Worm (Caenorhabditis elegans) whole organism, L4/young adult: ENCODE results near the gene chtb-1.

Experiments used
- W03F9.2 ChIP-seq: fragments of 150-350 bp; optimal IDR thresholded peaks from 2 replicates; lab custom pipeline; 2014; ENCODE audit warnings: missing biosample characterization, missing genetic modification characterization
- dao-5 ChIP-seq: sonication (generic microtip); optimal IDR thresholded peaks from 2 replicates; lab custom pipeline; 2016; ENCODE audit warnings: missing genotype, missing genetic modification characterization, moderate library complexity, missing compliant biosample characterization
- him-1 ChIP-seq: sonication (generic microtip); optimal IDR thresholded peaks from 2 replicates; lab custom pipeline; 2016; ENCODE audit warnings: missing genotype, missing genetic modification reagents, missing genetic modification characterization, missing compliant biosample characterization

Gene chtb-1

DNA sequence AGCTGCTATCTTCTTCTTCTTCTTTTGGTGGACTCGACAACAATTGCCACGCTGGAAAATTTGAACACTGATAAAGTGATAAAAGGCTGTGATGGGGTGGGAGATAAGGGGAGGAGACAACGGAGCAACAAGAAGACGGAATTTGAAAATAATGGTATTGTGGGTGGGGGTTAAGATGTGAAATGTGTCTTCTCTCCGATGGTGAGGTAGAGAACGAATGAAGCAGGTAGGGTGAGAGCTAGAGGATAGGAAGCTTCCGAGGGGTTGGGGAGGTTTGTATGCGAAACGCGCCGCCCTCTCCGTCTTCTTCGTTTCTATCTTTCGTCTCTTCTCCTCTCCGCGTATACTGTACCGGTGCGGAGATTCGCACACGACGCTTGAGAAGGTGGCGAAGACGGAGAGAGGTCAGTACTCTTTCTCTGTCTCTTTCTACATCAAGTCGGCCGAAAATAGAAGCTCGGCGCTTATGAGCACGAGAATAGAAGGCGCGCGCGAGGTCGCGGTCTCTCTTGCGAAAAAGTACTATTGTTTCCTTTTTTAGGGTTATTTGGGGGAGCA is at the start of gene chtb-1:
chtb-1 (minus strand) TSS at position 51 of the 558 bp plus-strand sequence.
- TF ChIP-seq him-1 (tag; lab: Kevin White, UChicago) (no peak), W03F9.2 (tag; lab: Kevin White, UChicago) (no peak), dao-5 (tag; lab: Kevin White, UChicago) (no peak)

DNA sequence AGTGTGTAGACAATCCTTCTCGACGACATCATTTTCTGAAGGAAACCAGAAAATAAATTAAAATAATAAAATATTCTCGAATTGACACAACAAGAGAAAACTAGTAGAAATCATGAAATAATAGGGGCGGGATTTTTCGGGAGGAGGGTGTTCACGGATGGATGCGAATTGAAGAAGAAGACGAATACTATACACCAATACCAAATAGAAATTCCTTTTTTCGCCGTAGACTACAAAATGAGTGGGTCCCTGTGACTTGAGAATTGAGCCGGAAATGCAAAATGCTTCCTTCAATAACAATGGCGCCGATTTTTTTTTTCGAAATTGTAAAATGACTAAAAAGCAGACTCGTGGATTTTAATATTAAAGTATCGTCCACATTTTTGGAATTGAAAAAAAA is 45.8 kb upstream of the chtb-1 start, which contains the start of gene nlp-48:
nlp-48 (minus strand) TSS at position 101 of the 400 bp plus-strand sequence.
- TF ChIP-seq him-1 (tag; lab: Kevin White, UChicago) (no peak), dao-5 (tag; lab: Kevin White, UChicago) (no peak), W03F9.2 (tag; lab: Kevin White, UChicago) (no peak)

DNA sequence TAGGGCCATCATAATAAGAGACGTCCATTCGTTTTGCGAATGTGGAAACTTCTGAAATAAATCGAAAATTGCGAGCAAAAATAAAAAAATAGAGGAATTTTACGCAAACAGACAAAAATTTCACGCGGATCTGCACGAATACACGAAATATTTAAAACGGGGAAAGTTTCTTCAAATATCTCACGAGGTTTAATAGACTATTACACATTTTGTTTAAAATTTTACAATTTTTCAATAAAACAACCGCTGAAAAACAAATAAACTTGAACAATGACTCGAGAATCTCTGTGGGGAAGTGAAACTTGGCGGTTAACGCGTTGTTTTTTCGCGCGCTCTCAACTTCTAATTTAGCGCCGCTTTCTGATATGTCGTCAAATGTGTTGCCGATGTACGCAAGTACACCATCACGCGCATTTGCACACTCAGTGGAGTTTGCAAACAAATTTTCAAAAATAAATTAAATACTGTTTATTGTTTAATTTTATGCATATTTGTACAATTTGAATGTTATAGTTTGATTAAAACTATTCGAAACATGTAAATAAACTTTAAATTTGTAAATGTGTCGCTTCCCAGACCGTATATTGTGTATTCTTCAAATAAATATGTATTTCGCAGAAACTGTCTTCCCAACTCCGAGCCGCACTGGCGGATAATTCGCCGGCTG is 38.0 kb upstream of the chtb-1 start, which contains the start of the genes gpr-2 and rgr-1:
gpr-2 (minus strand) TSS at position 51 of the 667 bp plus-strand sequence.
rgr-1 (plus strand) TSS at position 617 of the 667 bp plus-strand sequence.
- TF ChIP-seq W03F9.2 (tag; lab: Kevin White, UChicago) (no peak), him-1 (tag; lab: Kevin White, UChicago) (no peak), dao-5 (tag; lab: Kevin White, UChicago) (no peak)

DNA sequence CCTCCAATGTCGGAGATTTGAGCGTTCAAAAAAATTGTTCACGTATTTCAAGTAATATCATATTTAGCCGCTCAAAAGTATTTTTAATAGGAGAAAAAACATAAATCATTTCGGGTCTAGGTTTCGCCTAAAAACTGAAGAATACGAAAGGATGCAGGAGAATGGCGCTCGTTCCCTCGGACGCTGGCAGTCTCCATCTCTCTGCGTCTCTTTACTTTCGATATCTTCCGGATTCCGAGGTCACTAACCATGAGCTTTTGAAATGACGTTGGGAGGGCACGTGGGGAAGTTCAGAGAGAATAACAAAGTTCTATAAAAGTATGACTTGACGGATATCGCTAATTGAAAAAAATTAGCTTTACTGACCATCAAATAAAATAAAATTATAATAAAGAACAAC is 35.7 kb upstream of the chtb-1 start:
- TF ChIP-seq W03F9.2 (tag; lab: Kevin White, UChicago) (no peak), him-1 (tag; lab: Kevin White, UChicago) (no peak), dao-5 (tag; lab: Kevin White, UChicago) (no peak)

DNA sequence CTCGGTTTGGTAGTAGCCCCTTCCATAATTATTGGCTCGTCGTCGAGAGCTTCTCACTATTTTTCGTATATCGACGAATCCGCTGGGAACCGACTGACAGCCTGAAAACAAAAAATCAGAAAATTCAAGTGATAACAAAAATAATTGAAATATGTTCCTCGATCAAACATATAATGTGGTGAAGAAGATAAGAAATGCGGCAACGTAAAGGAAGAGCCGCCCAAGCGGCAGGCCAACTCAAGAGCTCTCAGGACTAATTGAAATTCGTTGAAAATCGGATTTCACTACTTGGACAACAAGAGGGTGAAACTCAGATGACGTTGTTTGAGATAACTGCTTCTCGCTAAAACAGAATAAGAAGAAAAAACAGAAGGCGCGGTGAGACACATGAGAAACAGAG is 34.7 kb upstream of the chtb-1 start, which contains the start of gene slc-17.2:
slc-17.2 (minus strand) TSS at position 101 of the 400 bp plus-strand sequence.
- no peak for TF ChIP-seq W03F9.2 (tag; lab: Kevin White, UChicago)
- TF ChIP-seq him-1 (tag; lab: Kevin White, UChicago): no peak
- no peak for TF ChIP-seq dao-5 (tag; lab: Kevin White, UChicago)

DNA sequence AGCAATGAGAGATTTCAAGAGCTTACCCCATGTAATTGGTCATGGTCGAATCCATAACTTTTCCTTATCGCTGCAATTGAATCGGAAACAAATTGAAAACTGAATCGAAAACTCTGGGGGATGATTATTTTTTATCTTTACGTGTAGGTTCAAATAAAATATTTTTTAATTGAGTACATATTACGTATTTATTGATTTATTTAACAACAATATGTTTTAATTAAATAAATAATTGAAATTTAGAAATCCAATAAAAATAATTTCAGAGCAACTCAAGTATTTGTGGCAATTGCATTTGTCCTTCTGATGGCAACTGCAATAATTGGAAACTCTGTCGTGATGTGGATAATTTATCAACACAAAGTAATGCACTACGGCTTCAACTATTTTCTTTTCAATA is 30.3 kb upstream of the chtb-1 start, which contains the start of gene C38C10.3:
C38C10.3 (minus strand) TSS at position 101 of the 400 bp plus-strand sequence.
- no peak for TF ChIP-seq dao-5 (tag; lab: Kevin White, UChicago)

DNA sequence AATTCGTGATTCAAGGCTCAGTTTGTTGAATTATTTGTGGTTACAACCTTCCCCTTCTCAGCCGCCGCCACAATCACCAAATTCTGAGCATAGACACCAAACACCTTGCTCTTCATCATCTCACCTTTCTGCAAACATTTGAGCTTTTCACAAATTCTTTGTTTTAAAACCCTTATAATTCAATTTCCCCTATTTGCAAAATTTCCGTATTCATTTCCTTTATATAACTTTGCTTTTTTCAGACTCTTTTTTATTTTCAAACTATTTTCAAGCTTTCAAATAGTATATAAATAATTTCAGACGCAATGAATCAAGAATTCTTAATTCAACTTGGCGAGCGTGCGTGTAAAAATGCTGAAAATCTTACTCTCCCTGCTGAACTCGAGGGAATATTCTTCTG is 28.2 kb upstream of the chtb-1 start, which contains the start of gene tkr-1:
tkr-1 (plus strand) TSS at position 301 of the 400 bp plus-strand sequence.
- no peak for TF ChIP-seq dao-5 (tag; lab: Kevin White, UChicago)
- TF ChIP-seq him-1 (tag; lab: Kevin White, UChicago): no peak
- no peak for TF ChIP-seq W03F9.2 (tag; lab: Kevin White, UChicago)

DNA sequence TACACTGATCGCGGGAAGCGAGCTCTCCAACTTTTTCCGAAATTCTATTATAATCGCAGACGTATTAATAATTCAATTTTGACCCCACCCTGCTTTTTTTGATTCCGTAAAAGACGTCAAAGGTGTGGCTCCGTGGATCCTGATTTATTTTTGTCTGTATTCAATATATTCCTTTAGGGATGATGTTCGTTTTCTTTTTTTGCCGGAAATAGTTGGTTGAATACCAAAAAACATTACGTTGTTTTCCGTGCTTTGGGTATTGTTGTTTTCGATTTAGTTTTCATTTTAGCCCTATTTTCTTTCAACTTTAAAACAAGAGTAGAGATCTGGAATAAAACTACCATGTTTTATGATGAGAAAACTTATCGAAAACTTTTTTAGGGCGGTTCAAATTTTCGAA is 21.4 kb upstream of the chtb-1 start:
- no peak for TF ChIP-seq dao-5 (tag; lab: Kevin White, UChicago)
- TF ChIP-seq W03F9.2 (tag; lab: Kevin White, UChicago): no peak
- no peak for TF ChIP-seq him-1 (tag; lab: Kevin White, UChicago)

DNA sequence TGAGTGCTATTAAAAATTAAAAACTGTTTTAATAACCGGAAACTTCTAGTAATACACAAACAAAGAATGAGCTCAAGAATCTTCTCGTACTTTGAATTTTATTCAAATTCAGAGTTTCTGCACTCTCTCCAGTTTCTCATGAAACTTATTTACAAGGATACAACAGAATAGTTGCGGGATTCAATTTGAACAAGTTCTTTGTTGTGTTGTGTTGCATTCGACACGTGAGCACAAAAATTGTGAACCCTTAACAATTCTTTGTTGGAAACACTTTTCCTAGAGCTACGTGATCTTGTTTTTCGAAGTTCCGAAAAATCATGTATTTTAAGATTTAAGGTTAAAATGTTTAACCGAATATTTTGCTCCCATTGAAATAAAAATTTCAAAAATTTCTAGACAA is 18.5 kb upstream of the chtb-1 start:
- TF ChIP-seq dao-5 (tag; lab: Kevin White, UChicago): no peak
- TF ChIP-seq him-1 (tag; lab: Kevin White, UChicago): no peak
- TF ChIP-seq W03F9.2 (tag; lab: Kevin White, UChicago): no peak

DNA sequence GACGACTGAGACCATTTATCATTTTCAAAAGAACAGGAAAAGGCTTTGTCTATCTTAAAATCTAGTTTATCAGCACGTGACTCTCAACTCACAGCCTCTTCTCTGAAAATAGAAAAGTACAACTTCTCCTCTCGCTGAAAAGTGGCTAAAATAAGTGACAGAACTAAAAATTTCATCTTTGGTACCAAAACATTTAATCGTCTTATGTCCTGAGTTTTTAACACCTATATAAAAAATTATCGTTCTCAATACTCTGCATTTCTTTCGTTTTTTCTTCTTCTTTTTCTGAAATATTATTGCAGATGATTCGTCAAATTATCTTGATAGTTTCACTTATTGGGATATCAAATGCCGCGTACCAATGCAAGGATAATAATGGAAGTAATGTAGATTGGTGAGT is 11.7 kb upstream of the chtb-1 start, which contains the start of gene crn-6:
crn-6 (plus strand) TSS at position 301 of the 400 bp plus-strand sequence.
- TF ChIP-seq W03F9.2 (tag; lab: Kevin White, UChicago): no peak
- no peak for TF ChIP-seq him-1 (tag; lab: Kevin White, UChicago)
- TF ChIP-seq dao-5 (tag; lab: Kevin White, UChicago): no peak

DNA sequence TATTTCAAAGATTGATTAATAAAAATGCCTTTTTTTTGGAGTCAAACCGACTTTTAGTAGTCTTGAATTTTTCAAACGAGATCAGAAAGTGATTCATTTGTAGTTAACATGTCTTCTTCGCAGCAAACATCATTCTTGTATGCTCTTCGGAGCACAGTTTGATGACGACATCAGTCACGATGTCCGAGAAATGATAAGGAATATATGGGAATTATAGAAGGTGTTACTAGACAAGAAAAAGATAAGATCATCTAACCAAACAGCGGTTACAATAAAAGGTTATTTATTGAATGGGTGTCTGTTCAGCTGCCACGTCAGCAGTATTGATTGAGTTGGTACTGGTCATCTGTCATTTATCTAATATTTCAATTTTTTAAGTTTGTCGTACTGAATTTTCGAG is 11.1 kb upstream of the chtb-1 start:
- TF ChIP-seq dao-5 (tag; lab: Kevin White, UChicago): no peak
- TF ChIP-seq him-1 (tag; lab: Kevin White, UChicago): no peak
- no peak for TF ChIP-seq W03F9.2 (tag; lab: Kevin White, UChicago)

DNA sequence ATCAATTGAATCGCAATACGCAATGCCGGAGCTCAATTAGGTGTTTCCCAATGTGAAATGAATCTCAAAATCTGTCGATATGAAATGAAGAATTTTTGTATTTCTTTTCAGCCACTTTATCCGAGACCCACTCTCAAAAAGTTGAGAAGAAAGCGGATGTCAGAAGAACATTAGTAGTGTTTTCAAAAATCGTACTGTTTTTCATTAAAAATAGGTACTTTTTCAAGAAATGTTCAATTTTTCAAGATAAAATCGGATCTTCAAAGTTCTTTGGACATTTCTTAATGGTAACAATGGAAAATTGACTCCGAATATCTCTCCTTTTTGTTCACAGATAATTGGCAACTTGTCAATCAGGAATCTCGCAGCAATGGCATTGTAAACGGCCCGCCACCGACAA is 6.0 kb upstream of the chtb-1 start, which contains the start of gene flp-25:
flp-25 (plus strand) TSS at position 301 of the 400 bp plus-strand sequence.
- TF ChIP-seq dao-5 (tag; lab: Kevin White, UChicago): no peak
- TF ChIP-seq him-1 (tag; lab: Kevin White, UChicago): no peak
- no peak for TF ChIP-seq W03F9.2 (tag; lab: Kevin White, UChicago)

DNA sequence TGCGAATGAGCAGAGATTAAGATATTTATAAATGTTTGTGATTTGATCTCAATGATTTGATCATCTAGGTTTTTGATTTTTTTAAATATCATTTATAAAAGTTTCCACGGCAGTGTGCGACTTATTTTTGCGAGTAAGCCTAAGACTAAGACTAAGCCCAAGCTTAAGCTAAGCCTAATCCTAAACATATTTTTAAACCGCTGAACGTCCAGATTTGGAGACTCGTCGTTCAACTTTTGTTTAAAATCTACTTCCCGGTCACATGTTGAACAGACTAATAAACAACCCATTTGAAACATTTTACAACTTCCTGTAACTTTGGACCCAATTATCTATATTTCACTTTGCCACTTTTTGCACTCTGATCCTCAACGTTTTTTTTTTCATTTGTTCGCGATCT is 3.8 kb upstream of the chtb-1 start, which contains the start of gene K04H4.5:
K04H4.5 (plus strand) TSS at position 301 of the 400 bp plus-strand sequence.
- TF ChIP-seq him-1 (tag; lab: Kevin White, UChicago): no peak
- no peak for TF ChIP-seq dao-5 (tag; lab: Kevin White, UChicago)
- TF ChIP-seq W03F9.2 (tag; lab: Kevin White, UChicago): no peak
